Worm (Caenorhabditis elegans): ENCODE measurements around the gene Y97E10AR.4.

DNA sequence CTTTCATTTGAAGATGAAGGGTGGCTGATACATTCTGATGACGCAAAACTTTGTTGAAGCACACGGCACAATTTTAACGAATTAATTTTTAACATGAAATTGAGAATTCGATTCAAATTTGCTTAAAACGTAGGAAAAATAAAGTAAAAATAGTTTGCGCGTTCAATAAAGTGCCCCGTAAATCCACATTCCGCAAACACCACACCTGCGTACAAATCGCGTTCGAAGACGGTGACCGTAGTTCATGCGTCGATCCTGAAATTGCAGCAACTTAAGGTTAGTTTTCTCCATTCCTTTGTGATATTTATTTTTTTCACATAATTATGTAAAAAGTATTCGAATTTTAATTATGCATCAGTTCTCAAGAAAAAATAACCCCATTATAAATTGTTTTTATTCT, 14.7 kb upstream of the Y97E10AR.4 start, which contains the start of gene F43H9.3:
- TF ChIP-seq unc-39 (tag; optimal IDR thresholded peaks at IDR 0.05), result no peak
- TF ChIP-seq ztf-11 (tag; optimal IDR thresholded peaks at IDR 0.05), result no peak
- TF ChIP-seq ama-1 (optimal IDR thresholded peaks at IDR 0.05), result no peak
- TF ChIP-seq zag-1 (tag; optimal IDR thresholded peaks at IDR 0.05), result no peak
- peak in 1 of 2 experiments; percentile 88 for TF ChIP-seq lsy-2 (tag; optimal IDR thresholded peaks at IDR 0.05)
- no peak for TF ChIP-seq nhr-11 (tag; optimal IDR thresholded peaks at IDR 0.05)

Measured in whole organism, L2 larva.